Fruit fly (Drosophila melanogaster) whole organism, wandering third instar larva: ENCODE data around the gene Ser.

ENCODE experiments used
- Abd-B ChIP-seq: fragments of >200 bp; optimal IDR thresholded peaks from 2 replicates; lab custom pipeline; 2017; ENCODE audit warnings: missing biosample characterization, missing genetic modification characterization
- CG32264 ChIP-seq: fragments of 200-800 bp; sonication (Bioruptor generic); optimal IDR thresholded peaks from 2 replicates; lab custom pipeline; 2016; ENCODE audit warnings: missing biosample characterization, missing genetic modification characterization
- CG9705 ChIP-seq: fragments of 200-800 bp; sonication (Bioruptor generic); optimal IDR thresholded peaks from 2 replicates; lab custom pipeline; 2018; ENCODE audit warnings: missing biosample characterization, mild to moderate bottlenecking, missing genetic modification characterization
- CrebA ChIP-seq: fragments of 200-800 bp; sonication (Bioruptor generic); optimal IDR thresholded peaks from 2 replicates; lab custom pipeline; 2016; ENCODE audit warnings: missing biosample characterization, mild to moderate bottlenecking, missing genetic modification characterization, borderline replicate concordance
- Dfd ChIP-seq: fragments of >200 bp; optimal IDR thresholded peaks from 2 replicates; lab custom pipeline; 2017; ENCODE audit warnings: missing biosample characterization, missing genetic modification characterization
- Dif ChIP-seq: fragments of 200-275, 200-300 bp; sonication (Bioruptor generic); optimal IDR thresholded peaks from 2 replicates; lab custom pipeline; 2018; ENCODE audit warnings: missing biosample characterization, missing genetic modification characterization; ENCODE audit not compliant: partially characterized antibody
- GATAd ChIP-seq: sonication (Bioruptor generic); optimal IDR thresholded peaks from 2 replicates; lab custom pipeline; 2016; ENCODE audit warnings: missing biosample characterization, missing genetic modification characterization
- HLH106 ChIP-seq: fragments of 200-800 bp; optimal IDR thresholded peaks from 3 replicates; lab custom pipeline; 2019; ENCODE audit warnings: missing biosample characterization, mild to moderate bottlenecking, missing genetic modification characterization, moderate library complexity
- Hnf4 ChIP-seq: fragments of 200-800 bp; sonication (Bioruptor generic); optimal IDR thresholded peaks from 2 replicates; lab custom pipeline; 2016; ENCODE audit warnings: missing biosample characterization, mild to moderate bottlenecking, missing genetic modification characterization
- Hr78 ChIP-seq: fragments of >200 bp; optimal IDR thresholded peaks from 2 replicates; lab custom pipeline; 2017; ENCODE audit warnings: missing biosample characterization, missing genetic modification characterization
- Hr83 ChIP-seq: fragments of 200-300 bp; sonication (Bioruptor generic); optimal IDR thresholded peaks from 2 replicates; lab custom pipeline; 2016; ENCODE audit warnings: missing biosample characterization, mild to moderate bottlenecking, missing genetic modification characterization, moderate library complexity; ENCODE audit not compliant: poor library complexity, severe bottlenecking
- Jra ChIP-seq: sonication (Bioruptor generic); optimal IDR thresholded peaks from 2 replicates; lab custom pipeline; 2016; ENCODE audit warnings: missing biosample characterization, missing genetic modification characterization
- Mio ChIP-seq: sonication (Bioruptor generic); optimal IDR thresholded peaks from 2 replicates; lab custom pipeline; 2016; ENCODE audit warnings: missing biosample characterization, missing genetic modification characterization
- Myc ChIP-seq: fragments of >200 bp; optimal IDR thresholded peaks from 2 replicates; lab custom pipeline; 2017
- N ChIP-seq: fragments of >200 bp; optimal IDR thresholded peaks from 2 replicates; lab custom pipeline; 2018; ENCODE audit warnings: missing biosample characterization, missing external identifiers, missing genetic modification characterization
- OdsH ChIP-seq: fragments of 200-800 bp; sonication (Bioruptor generic); optimal IDR thresholded peaks from 2 replicates; lab custom pipeline; 2016; ENCODE audit warnings: missing biosample characterization, mild to moderate bottlenecking, missing genetic modification characterization
- Rel ChIP-seq, 2 experiments: fragments of 200-800 bp; sonication (Bioruptor generic) in 1 of 2; optimal IDR thresholded peaks; 2 replicates in 1 of 2; 3 replicates in 1 of 2; lab custom pipeline; 2016 to 2019; ENCODE audit warnings: mild to moderate bottlenecking in 2 of 2, missing biosample characterization in 2 of 2, missing genetic modification characterization in 2 of 2, moderate library complexity in 1 of 2
- Sp1 ChIP-seq: fragments of 200-800 bp; sonication (Bioruptor generic); optimal IDR thresholded peaks from 3 replicates; lab custom pipeline; 2019; ENCODE audit warnings: missing biosample characterization, mild to moderate bottlenecking, missing genetic modification characterization, moderate library complexity
- Vsx2 ChIP-seq: fragments of 200-300, 225-300 bp; sonication (Bioruptor generic); optimal IDR thresholded peaks from 2 replicates; lab custom pipeline; 2018; ENCODE audit warnings: missing biosample characterization, missing genetic modification characterization; ENCODE audit not compliant: partially characterized antibody
- br ChIP-seq: fragments of 200-800 bp; sonication (Bioruptor generic); optimal IDR thresholded peaks from 2 replicates; lab custom pipeline; 2016; ENCODE audit warnings: missing biosample characterization, missing genetic modification characterization
- brk ChIP-seq: fragments of 200-800 bp; sonication (Bioruptor generic); optimal IDR thresholded peaks from 2 replicates; lab custom pipeline; 2016; ENCODE audit warnings: missing biosample characterization, mild to moderate bottlenecking, missing genetic modification characterization
- dl ChIP-seq, 2 experiments: fragments of 175-275, 200-275 bp in 1 of 2; fragments of 200-275 bp in 1 of 2; sonication (Bioruptor generic); optimal IDR thresholded peaks; lab custom pipeline; 2018; ENCODE audit warnings: mild to moderate bottlenecking in 2 of 2, missing biosample characterization in 2 of 2, missing genetic modification characterization in 2 of 2, moderate library complexity in 2 of 2; ENCODE audit not compliant: partially characterized antibody in 2 of 2, insufficient read depth in 1 of 2
- dmrt93B ChIP-seq: fragments of 200-800 bp; sonication (Bioruptor generic); optimal IDR thresholded peaks from 2 replicates; lab custom pipeline; 2018; ENCODE audit warnings: missing biosample characterization, mild to moderate bottlenecking, missing genetic modification characterization
- dsf ChIP-seq: sonication (Bioruptor generic); optimal IDR thresholded peaks from 2 replicates; lab custom pipeline; 2016; ENCODE audit warnings: missing biosample characterization, missing genetic modification characterization, borderline replicate concordance
- ey ChIP-seq: fragments of 200-800 bp; sonication (Bioruptor generic); optimal IDR thresholded peaks from 2 replicates; lab custom pipeline; 2016; ENCODE audit warnings: missing biosample characterization, missing genetic modification characterization
- foxo ChIP-seq, 2 experiments: fragments of 200-800 bp; sonication (Bioruptor generic); optimal IDR thresholded peaks; 2 replicates in 1 of 2; 3 replicates in 1 of 2; lab custom pipeline; 2016 to 2017; ENCODE audit warnings: missing biosample characterization in 2 of 2, missing genetic modification characterization in 2 of 2
- fru ChIP-seq: fragments of 200-800 bp; sonication (Bioruptor generic); optimal IDR thresholded peaks from 3 replicates; lab custom pipeline; 2016; ENCODE audit warnings: missing biosample characterization, mild to moderate bottlenecking, missing genetic modification characterization
- h ChIP-seq: fragments of 200-800 bp; sonication (Bioruptor generic); optimal IDR thresholded peaks from 3 replicates; lab custom pipeline; 2016; ENCODE audit warnings: missing biosample characterization, mild to moderate bottlenecking, missing genetic modification characterization
- jim ChIP-seq: fragments of 175-275, 200-325 bp; sonication (Bioruptor generic); optimal IDR thresholded peaks from 2 replicates; lab custom pipeline; 2016; ENCODE audit warnings: missing biosample characterization, mild to moderate bottlenecking, missing genetic modification characterization
- lola ChIP-seq: fragments of >200 bp; optimal IDR thresholded peaks from 2 replicates; lab custom pipeline; 2017; ENCODE audit warnings: missing biosample characterization, missing genetic modification characterization
- pan ChIP-seq: fragments of >200 bp; optimal IDR thresholded peaks from 2 replicates; lab custom pipeline; 2017
- psq ChIP-seq: fragments of 200-800 bp; sonication (Bioruptor generic); optimal IDR thresholded peaks from 3 replicates; lab custom pipeline; 2017; ENCODE audit warnings: missing biosample characterization, mild to moderate bottlenecking, missing genetic modification characterization, moderate library complexity
- rgr ChIP-seq: fragments of 200-800 bp; sonication (Bioruptor generic); optimal IDR thresholded peaks from 3 replicates; lab custom pipeline; 2016; ENCODE audit warnings: missing biosample characterization, mild to moderate bottlenecking, missing genetic modification characterization
- sage ChIP-seq: fragments of 200-800 bp; sonication (Bioruptor generic); optimal IDR thresholded peaks from 2 replicates; lab custom pipeline; 2016; ENCODE audit warnings: missing biosample characterization, mild to moderate bottlenecking, missing genetic modification characterization
- sv ChIP-seq: fragments of 200-800 bp; sonication (Bioruptor generic); optimal IDR thresholded peaks from 3 replicates; lab custom pipeline; 2016; ENCODE audit warnings: missing biosample characterization, missing genetic modification characterization
- tai ChIP-seq: sonication (Bioruptor generic); optimal IDR thresholded peaks from 2 replicates; lab custom pipeline; 2016; ENCODE audit warnings: missing biosample characterization, missing genetic modification characterization
- usp ChIP-seq: fragments of >200 bp; optimal IDR thresholded peaks from 2 replicates; lab custom pipeline; 2017; ENCODE audit warnings: missing biosample characterization, missing genetic modification characterization
- woc ChIP-seq: sonication (Bioruptor generic); optimal IDR thresholded peaks from 2 replicates; lab custom pipeline; 2016; ENCODE audit warnings: missing biosample characterization, mild to moderate bottlenecking, missing genetic modification characterization

Ser gene

dm6 chr3R:27131408-27131807 is 62.7 kb downstream of the Ser start (continued):
- TF ChIP-seq Mio (GFP tag; lab: Kevin White, UChicago) (no peak), HLH106 (tag; lab: Kevin White, UChicago) (peak; percentile 49), OdsH (GFP tag; lab: Kevin White, UChicago) (peak; percentile 88)
- TF ChIP-seq, all 38 proteins: peak for 23

DNA sequence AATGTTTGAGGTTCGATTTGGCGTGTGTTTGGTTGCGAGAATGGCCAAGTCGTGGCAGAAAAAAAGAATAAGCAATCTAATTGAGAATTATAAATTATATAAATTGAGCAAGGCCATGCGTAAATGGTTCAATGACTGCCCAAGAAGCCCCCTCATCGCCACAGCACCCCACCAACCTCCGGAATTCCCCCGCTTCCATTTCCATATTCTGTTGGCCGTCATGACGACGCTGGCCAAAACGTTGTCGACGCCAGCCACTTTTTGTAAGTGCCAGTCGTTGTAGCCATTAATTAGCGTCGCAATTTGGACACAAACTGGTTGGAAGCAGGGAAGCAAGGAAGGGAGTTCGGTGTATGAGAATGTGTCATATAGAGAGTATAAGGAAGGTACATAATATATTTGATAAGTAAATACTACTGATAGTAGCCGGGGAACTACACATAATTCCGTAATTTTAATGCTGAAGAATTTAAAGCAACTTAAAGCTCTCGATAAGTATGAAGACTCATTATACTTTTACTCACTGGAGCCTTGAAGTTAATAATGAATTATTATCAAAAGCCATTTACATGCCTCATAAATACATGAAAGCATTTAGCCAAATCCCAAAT is 63.4 kb downstream of the Ser start:
- TF ChIP-seq Dif (GFP tag; lab: Kevin White, UChicago) (peak; percentile 35), GATAd (GFP tag; lab: Kevin White, UChicago) (no peak), dsf (GFP tag; lab: Kevin White, UChicago) (no peak), lola (no peak), CrebA (GFP tag; lab: Kevin White, UChicago) (no peak), Rel (GFP tag; optimal IDR thresholded peaks at IDR 0.05; lab: Kevin White, UChicago) (no peak), Rel (tag; optimal IDR thresholded peaks at IDR 0.05; lab: Kevin White, UChicago) (peak; percentile 94)

dm6 chr3R:27129580-27130385 is 64.3 kb downstream of the Ser start:
- no peak for TF ChIP-seq sv (GFP tag; lab: Kevin White, UChicago)
- no peak for TF ChIP-seq Hr78
- TF ChIP-seq h, result peak; percentile 79
- TF ChIP-seq Jra (GFP tag; lab: Kevin White, UChicago), result peak; percentile 66
- peak; percentile 2 for TF ChIP-seq sage (GFP tag; lab: Kevin White, UChicago)
- no peak for TF ChIP-seq CrebA (GFP tag; lab: Kevin White, UChicago)
- peak; percentile 29 for TF ChIP-seq dmrt93B
- TF ChIP-seq usp (GFP tag; lab: Kevin White, UChicago), result no peak
- TF ChIP-seq lola, result no peak
- TF ChIP-seq HLH106 (tag; lab: Kevin White, UChicago), result peak; percentile 66
- TF ChIP-seq foxo (GFP tag; optimal IDR thresholded peaks at IDR 0.05; lab: Kevin White, UChicago), result peak in 1 of 2 experiments; percentile 75
- TF ChIP-seq Rel (GFP tag; optimal IDR thresholded peaks at IDR 0.05; lab: Kevin White, UChicago), result peak; percentile 82
- TF ChIP-seq Rel (tag; optimal IDR thresholded peaks at IDR 0.05; lab: Kevin White, UChicago), result peak; percentile 62
- TF ChIP-seq Myc (lab: Kevin White, UChicago), result no peak
- peak; percentile 75 for TF ChIP-seq fru (GFP tag; lab: Kevin White, UChicago)
- TF ChIP-seq GATAd (GFP tag; lab: Kevin White, UChicago), result no peak
- peak; percentile 60 for TF ChIP-seq Sp1 (GFP tag; lab: Kevin White, UChicago)
- peak; percentile 64 for TF ChIP-seq rgr
- peak; percentile 23 for TF ChIP-seq Dif (GFP tag; lab: Kevin White, UChicago)
- TF ChIP-seq tai (GFP tag; lab: Kevin White, UChicago), result no peak
- TF ChIP-seq dl (GFP tag; optimal IDR thresholded peaks at IDR 0.05; lab: Kevin White, UChicago; ENCODE audit: insufficient read depth in 1 of 2, partially characterized antibody in 2 of 2), result no peak
- TF ChIP-seq ey, result peak; percentile 65
- peak; percentile 61 for TF ChIP-seq br (GFP tag; lab: Kevin White, UChicago)
- peak; percentile 30 for TF ChIP-seq Vsx2 (GFP tag; lab: Kevin White, UChicago)
- no peak for TF ChIP-seq Dfd (GFP tag; lab: Kevin White, UChicago)
- TF ChIP-seq Hr83 (GFP tag; lab: Kevin White, UChicago), result peak; percentile 82
- TF ChIP-seq Abd-B (GFP tag; lab: Kevin White, UChicago), result no peak
- TF ChIP-seq dsf (GFP tag; lab: Kevin White, UChicago), result no peak
- peak; percentile 62 for TF ChIP-seq woc
- no peak for TF ChIP-seq N (GFP tag; lab: Kevin White, UChicago)
- TF ChIP-seq CG32264 (GFP tag; lab: Kevin White, UChicago), result peak; percentile 16
- TF ChIP-seq psq (GFP tag; lab: Kevin White, UChicago), result peak; percentile 73
- peak; percentile 82 for TF ChIP-seq jim (GFP tag; lab: Kevin White, UChicago)
- TF ChIP-seq OdsH (GFP tag; lab: Kevin White, UChicago), result peak; percentile 60
- TF ChIP-seq brk (GFP tag; lab: Kevin White, UChicago), result no peak
- no peak for TF ChIP-seq CG9705 (GFP tag; lab: Kevin White, UChicago)
- TF ChIP-seq pan (lab: Kevin White, UChicago), result no peak
- peak; percentile 31 for TF ChIP-seq Hnf4
- TF ChIP-seq Mio (GFP tag; lab: Kevin White, UChicago), result no peak
